Fruit fly (Drosophila melanogaster) whole organism, pupa: Measurements from ENCODE around the gene ATPsyngamma.
A peak's percentile ranks its signal among the peaks of the same experiment; 100 is the strongest.

Experiments used
- CG10348 ChIP-seq: fragments of 200-800 bp; sonication (Bioruptor generic); IDR thresholded peaks from 2 replicates; pipeline ENCODE4 v1.3.6; 2022; ENCODE audit warnings: missing biosample characterization, missing genetic modification characterization
- CG12605 ChIP-seq: fragments of 200-800 bp; sonication (Bioruptor generic); IDR thresholded peaks from 2 replicates; pipeline ENCODE4 v1.3.6; 2022; ENCODE audit warnings: missing biosample characterization, missing genetic modification characterization
- CG13204 ChIP-seq: fragments of 200-800 bp; sonication (Bioruptor generic); optimal IDR thresholded peaks from 2 replicates; lab custom pipeline; 2018; ENCODE audit warnings: missing biosample characterization, mild to moderate bottlenecking, missing genetic modification characterization, moderate library complexity
- CG14655 ChIP-seq: fragments of 200-800 bp; sonication (Bioruptor generic); optimal IDR thresholded peaks from 3 replicates; lab custom pipeline; 2017; ENCODE audit warnings: mild to moderate bottlenecking, missing biosample characterization, missing genetic modification reagents, missing genetic modification characterization
- CG15710 ChIP-seq: fragments of 200-800 bp; sonication (Bioruptor generic); optimal IDR thresholded peaks from 2 replicates; lab custom pipeline; 2018; ENCODE audit warnings: missing biosample characterization, mild to moderate bottlenecking, missing genetic modification characterization, moderate library complexity
- CG17806 ChIP-seq: fragments of 200-800 bp; sonication (Bioruptor generic); optimal IDR thresholded peaks from 2 replicates; lab custom pipeline; 2018; ENCODE audit warnings: missing biosample characterization, mild to moderate bottlenecking, missing genetic modification characterization, moderate library complexity
- CG32121 ChIP-seq: fragments of 200-800 bp; sonication (Bioruptor generic); IDR thresholded peaks from 2 replicates; pipeline ENCODE4 v1.3.6; 2022; ENCODE audit warnings: missing biosample characterization, missing genetic modification characterization
- CG34367 ChIP-seq: fragments of 200-800 bp; sonication (Bioruptor generic); optimal IDR thresholded peaks from 2 replicates; lab custom pipeline; 2018; ENCODE audit warnings: missing biosample characterization, mild to moderate bottlenecking, missing genetic modification characterization
- CG4496 ChIP-seq: fragments of 200-800 bp; sonication (Bioruptor generic); IDR thresholded peaks from 3 replicates; pipeline ENCODE4 v1.3.6; 2022; ENCODE audit warnings: missing biosample characterization, missing genetic modification characterization
- CG8159 ChIP-seq: fragments of 200-800 bp; sonication (Bioruptor generic); optimal IDR thresholded peaks from 3 replicates; lab custom pipeline; 2018; ENCODE audit warnings: missing biosample characterization, mild to moderate bottlenecking, missing genetic modification characterization, moderate library complexity
- CG8301 ChIP-seq: fragments of 200-800 bp; sonication (Bioruptor generic); optimal IDR thresholded peaks from 2 replicates; lab custom pipeline; 2018; ENCODE audit warnings: missing biosample characterization, mild to moderate bottlenecking, missing genetic modification characterization
- CG9948 ChIP-seq: fragments of 200-800 bp; sonication (Bioruptor generic); optimal IDR thresholded peaks from 2 replicates; lab custom pipeline; 2018; ENCODE audit warnings: missing biosample characterization, mild to moderate bottlenecking, missing genetic modification characterization, moderate library complexity
- D1 ChIP-seq: fragments of 200-800 bp; sonication (Bioruptor generic); optimal IDR thresholded peaks from 2 replicates; lab custom pipeline; 2018; ENCODE audit warnings: missing biosample characterization, mild to moderate bottlenecking, missing genetic modification characterization, moderate library complexity
- EcR ChIP-seq: fragments of 200-800 bp; sonication (Bioruptor generic); optimal IDR thresholded peaks from 3 replicates; lab custom pipeline; 2019; ENCODE audit warnings: missing biosample characterization, missing genetic modification characterization, mild to moderate bottlenecking, moderate library complexity, missing genetic modification reagents
- Ets98B ChIP-seq: fragments of 200-800 bp; sonication (Bioruptor generic); IDR thresholded peaks from 2 replicates; pipeline ENCODE4 v1.3.6; 2022; ENCODE audit warnings: missing biosample characterization, missing genetic modification characterization
- Pif1A ChIP-seq: fragments of 200-800 bp; sonication (Bioruptor generic); optimal IDR thresholded peaks from 3 replicates; lab custom pipeline; 2016; ENCODE audit warnings: missing biosample characterization, missing genetic modification characterization
- Pif1B ChIP-seq: fragments of 200-800 bp; sonication (Bioruptor generic); optimal IDR thresholded peaks from 3 replicates; lab custom pipeline; 2016; ENCODE audit warnings: missing biosample characterization, missing genetic modification characterization
- Snoo ChIP-seq: fragments of 200-800 bp; sonication (Bioruptor generic); optimal IDR thresholded peaks from 3 replicates; lab custom pipeline; 2017; ENCODE audit warnings: missing biosample characterization, mild to moderate bottlenecking, missing genetic modification characterization, inconsistent platforms
- fd96Ca ChIP-seq: fragments of 200-800 bp; sonication (Bioruptor generic); IDR thresholded peaks from 3 replicates; pipeline ENCODE4 v1.3.6; 2022; ENCODE audit warnings: missing biosample characterization, missing genetic modification characterization
- gl ChIP-seq: fragments of 200-800 bp; sonication (Bioruptor generic); optimal IDR thresholded peaks from 2 replicates; lab custom pipeline; 2018; ENCODE audit warnings: missing biosample characterization, mild to moderate bottlenecking, missing genetic modification characterization
- rn ChIP-seq: fragments of 200-800 bp; sonication (Bioruptor generic); IDR thresholded peaks from 2 replicates; pipeline ENCODE4 v1.3.6; 2022; ENCODE audit warnings: missing biosample characterization, missing genetic modification characterization

ATPsyngamma gene

dm6 chr3R:29772090-29772794 lies 23.3 kb upstream of the ATPsyngamma start:
- TF ChIP-seq D1 (tag; lab: Kevin White, UChicago): no peak
- no peak for TF ChIP-seq rn (GFP tag; lab: Robert Waterston, UW)
- no peak for TF ChIP-seq CG32121 (GFP tag; lab: Robert Waterston, UW)
- peak; percentile 35; the same call in 1 of the 3 replicates for TF ChIP-seq CG4496 (GFP tag; lab: Robert Waterston, UW)
- peak; percentile 32 for TF ChIP-seq CG9948 (tag; lab: Kevin White, UChicago)
- TF ChIP-seq EcR (GFP tag; lab: Kevin White, UChicago): no peak
- TF ChIP-seq fd96Ca (GFP tag; lab: Robert Waterston, UW): no peak
- peak; percentile 67 for TF ChIP-seq CG8159 (tag; lab: Kevin White, UChicago)
- TF ChIP-seq CG8301 (tag; lab: Kevin White, UChicago): peak; percentile 32
- TF ChIP-seq CG17806 (tag; lab: Kevin White, UChicago): no peak
- no peak for TF ChIP-seq gl (tag; lab: Kevin White, UChicago)
- 0 out of 2 replicates have a peak, but pooled peaks have one; percentile 37 for TF ChIP-seq Ets98B (GFP tag; lab: Robert Waterston, UW)
- peak; percentile 23 for TF ChIP-seq Snoo (tag; lab: Kevin White, UChicago)
- TF ChIP-seq CG14655 (GFP tag; lab: Kevin White, UChicago): peak; percentile 73
- TF ChIP-seq CG15710 (tag; lab: Kevin White, UChicago): peak; percentile 13

- peak; percentile 83 for TF ChIP-seq EcR (GFP tag; lab: Kevin White, UChicago)
- peak; percentile 49 for TF ChIP-seq CG12605
- TF ChIP-seq CG14655 (GFP tag; lab: Kevin White, UChicago): no peak
- 0 out of 3 replicates have a peak, but pooled peaks have one; percentile 37 for TF ChIP-seq fd96Ca (GFP tag; lab: Robert Waterston, UW)
Measured at dm6 chr3R:29771645-29772089, 22.7 kb upstream of the ATPsyngamma start.

DNA sequence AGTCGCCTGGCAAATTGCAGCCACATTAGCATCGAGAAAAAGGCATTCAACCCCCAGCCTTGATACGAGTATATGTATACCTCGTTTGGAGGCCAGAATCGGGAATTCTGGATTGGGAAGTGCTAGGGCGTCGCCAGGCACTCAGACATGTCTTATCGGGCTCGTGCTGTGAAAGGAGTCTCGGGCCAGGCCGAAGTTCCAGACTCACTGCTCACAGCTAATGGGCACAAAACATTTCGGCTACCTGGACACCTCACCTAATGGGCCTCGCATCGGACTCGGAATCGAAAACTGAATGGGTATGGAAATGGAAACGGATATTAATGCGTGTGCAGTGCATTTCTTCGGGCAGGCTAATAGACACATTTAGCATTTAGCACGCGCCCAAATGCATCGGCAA lies 22.0 kb upstream of the ATPsyngamma start:
- TF ChIP-seq EcR (GFP tag; lab: Kevin White, UChicago) (no peak), Pif1B (no peak), D1 (tag; lab: Kevin White, UChicago) (no peak), CG17806 (tag; lab: Kevin White, UChicago) (no peak), CG32121 (GFP tag; lab: Robert Waterston, UW) (no peak), CG12605 (no peak), CG14655 (GFP tag; lab: Kevin White, UChicago) (no peak), Pif1A (GFP tag; lab: Kevin White, UChicago) (no peak), Snoo (tag; lab: Kevin White, UChicago) (no peak), rn (GFP tag; lab: Robert Waterston, UW) (no peak), CG13204 (no peak), CG10348 (GFP tag; lab: Robert Waterston, UW) (no peak), CG8301 (tag; lab: Kevin White, UChicago) (no peak), fd96Ca (GFP tag; lab: Robert Waterston, UW) (no peak), CG9948 (tag; lab: Kevin White, UChicago) (no peak)

DNA sequence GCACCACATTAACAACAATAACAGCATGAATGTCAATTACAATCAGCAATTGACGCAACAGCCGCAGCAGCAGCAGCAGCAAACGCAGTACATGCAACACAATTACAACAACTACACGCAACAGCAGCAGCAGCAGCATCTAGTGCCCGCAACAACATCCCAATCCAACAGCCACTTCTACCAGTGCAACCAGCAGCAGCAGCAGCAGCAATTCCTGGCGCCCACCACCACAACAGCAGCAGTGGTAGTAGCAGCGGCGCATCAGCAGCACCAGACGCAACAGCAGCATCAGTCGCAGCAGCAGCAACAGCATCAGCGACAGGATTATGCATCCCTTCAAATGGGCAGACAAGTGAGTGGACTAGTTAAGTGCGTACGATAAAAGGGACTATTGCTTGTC lies 18.3 kb upstream of the ATPsyngamma start:
- TF ChIP-seq CG17806 (tag; lab: Kevin White, UChicago) (no peak), CG32121 (GFP tag; lab: Robert Waterston, UW) (no peak), gl (tag; lab: Kevin White, UChicago) (no peak), CG4496 (GFP tag; lab: Robert Waterston, UW) (no peak), CG10348 (GFP tag; lab: Robert Waterston, UW) (no peak), Ets98B (GFP tag; lab: Robert Waterston, UW) (no peak), CG12605 (no peak), CG9948 (tag; lab: Kevin White, UChicago) (no peak), CG14655 (GFP tag; lab: Kevin White, UChicago) (no peak), CG13204 (no peak), CG8159 (tag; lab: Kevin White, UChicago) (no peak), Pif1A (GFP tag; lab: Kevin White, UChicago) (no peak), EcR (GFP tag; lab: Kevin White, UChicago) (no peak), CG34367 (no peak), CG8301 (tag; lab: Kevin White, UChicago) (no peak), Pif1B (no peak), rn (GFP tag; lab: Robert Waterston, UW) (no peak), fd96Ca (GFP tag; lab: Robert Waterston, UW) (no peak), D1 (tag; lab: Kevin White, UChicago) (no peak)
- TF ChIP-seq, all 21 proteins: peak for 0

dm6 chr3R:29765267-29766095 lies 16.5 kb upstream of the ATPsyngamma start, which contains the start of gene kay:
kay (plus strand) TSS chr3R:29765995.
- peak; percentile 42; the same call in 2 of the 3 replicates for TF ChIP-seq CG4496 (GFP tag; lab: Robert Waterston, UW)
- no peak for TF ChIP-seq CG15710 (tag; lab: Kevin White, UChicago)
- TF ChIP-seq D1 (tag; lab: Kevin White, UChicago): no peak
- TF ChIP-seq Pif1B: no peak
- TF ChIP-seq CG13204: peak; percentile 7
- no peak for TF ChIP-seq Ets98B (GFP tag; lab: Robert Waterston, UW)
- no peak for TF ChIP-seq CG12605
- no peak for TF ChIP-seq Snoo (tag; lab: Kevin White, UChicago)
- TF ChIP-seq CG17806 (tag; lab: Kevin White, UChicago): no peak
